Worm (Caenorhabditis elegans): ENCODE data around the gene srg-4.

ce11 chrIII:6311452-6311851 lies 49.6 kb upstream of the srg-4 start:
- TF ChIP-seq C38D4.7 (GFP tag; optimal IDR thresholded peaks at IDR 0.05), result no peak
- TF ChIP-seq gmeb-2 (tag; optimal IDR thresholded peaks at IDR 0.05), result no peak
- TF ChIP-seq pha-4 (tag; optimal IDR thresholded peaks at IDR 0.05), result no peak
- TF ChIP-seq dve-1 (tag; optimal IDR thresholded peaks at IDR 0.05), result no peak

Measured in whole organism, late embryonic.